Worm (Caenorhabditis elegans) whole organism, young adult: Measurements from ENCODE around the gene F15A4.10.

Source experiments
- D2030.7 ChIP-seq: fragments of 200-800 bp; sonication (Bioruptor generic); IDR thresholded peaks from 2 replicates; pipeline ENCODE4 v1.3.6; 2022; ENCODE audit warnings: missing genetic modification reagents, missing genetic modification characterization, missing compliant biosample characterization
- F10E7.11 ChIP-seq: sonication (generic microtip); optimal IDR thresholded peaks from 2 replicates; lab custom pipeline; 2017; ENCODE audit warnings: mild to moderate bottlenecking, missing genetic modification characterization, moderate library complexity, missing compliant biosample characterization
- F22D6.2 ChIP-seq: sonication (generic microtip); optimal IDR thresholded peaks from 2 replicates; lab custom pipeline; 2016; ENCODE audit warnings: mild to moderate bottlenecking, missing genetic modification characterization, missing compliant biosample characterization
- F37B4.10 ChIP-seq: fragments of 200-800 bp; sonication (Bioruptor generic); IDR thresholded peaks from 2 replicates; pipeline ENCODE4 v1.3.6; 2022; ENCODE audit warnings: missing genetic modification characterization, missing compliant biosample characterization
- F49E8.2 ChIP-seq: sonication (generic microtip); optimal IDR thresholded peaks from 3 replicates; lab custom pipeline; 2017; ENCODE audit warnings: missing genetic modification characterization, mild to moderate bottlenecking, missing compliant biosample characterization, antibody characterized with exemption, moderate library complexity; ENCODE audit not compliant: insufficient read depth
- F52B5.7 ChIP-seq: sonication (generic microtip); optimal IDR thresholded peaks from 2 replicates; lab custom pipeline; 2016; ENCODE audit warnings: mild to moderate bottlenecking, missing genetic modification characterization, missing compliant biosample characterization
- K11D2.4 ChIP-seq: fragments of 200-800 bp; sonication (Bioruptor generic); IDR thresholded peaks from 2 replicates; pipeline ENCODE4 v1.3.6; 2022; ENCODE audit warnings: missing genetic modification reagents, missing genetic modification characterization, missing compliant biosample characterization
- K12H6.12 ChIP-seq: fragments of 200-800 bp; sonication (Bioruptor generic); optimal IDR thresholded peaks from 2 replicates; lab custom pipeline; 2018; ENCODE audit warnings: mild to moderate bottlenecking, missing genetic modification characterization, missing compliant biosample characterization
- T07F8.4 ChIP-seq: sonication (generic microtip); optimal IDR thresholded peaks from 2 replicates; lab custom pipeline; 2016; ENCODE audit warnings: mild to moderate bottlenecking, missing genetic modification characterization, moderate library complexity, missing compliant biosample characterization
- Y53F4B.3 ChIP-seq: fragments of 200-800 bp; sonication (Bioruptor generic); IDR thresholded peaks from 2 replicates; pipeline ENCODE4 v1.3.6; 2022; ENCODE audit warnings: missing genetic modification reagents, missing genetic modification characterization, missing compliant biosample characterization
- akir-1 ChIP-seq: fragments of 200-800 bp; sonication (Bioruptor generic); optimal IDR thresholded peaks from 2 replicates; lab custom pipeline; 2018; ENCODE audit warnings: mild to moderate bottlenecking, missing genetic modification characterization, moderate library complexity, missing compliant biosample characterization
- cebp-2 ChIP-seq: fragments of 200-800 bp; sonication (Bioruptor generic); IDR thresholded peaks from 2 replicates; pipeline ENCODE4 v1.3.6; 2022; ENCODE audit warnings: missing genetic modification characterization, missing compliant biosample characterization
- ceh-58 ChIP-seq: fragments of 200-800 bp; sonication (Bioruptor generic); IDR thresholded peaks from 2 replicates; pipeline ENCODE4 v1.3.6; 2022; ENCODE audit warnings: missing genetic modification characterization, missing compliant biosample characterization
- ceh-79 ChIP-seq: sonication (generic microtip); optimal IDR thresholded peaks from 2 replicates; lab custom pipeline; 2017; ENCODE audit warnings: mild to moderate bottlenecking, missing genetic modification characterization, missing compliant biosample characterization
- dpff-1 ChIP-seq: sonication (generic microtip); optimal IDR thresholded peaks from 2 replicates; lab custom pipeline; 2017; ENCODE audit warnings: mild to moderate bottlenecking, missing genetic modification characterization, missing compliant biosample characterization
- dpl-1 ChIP-seq: fragments of 150-350 bp; optimal IDR thresholded peaks from 2 replicates; lab custom pipeline; 2014; ENCODE audit warnings: missing biosample characterization, missing genetic modification reagents, missing genetic modification characterization
- ekl-4 ChIP-seq: fragments of 200-800 bp; sonication (Bioruptor generic); IDR thresholded peaks from 2 replicates; pipeline ENCODE4 v1.3.6; 2022; ENCODE audit warnings: missing genetic modification reagents, missing genetic modification characterization, missing compliant biosample characterization
- fkh-3 ChIP-seq: sonication (generic microtip); optimal IDR thresholded peaks from 2 replicates; lab custom pipeline; 2016; ENCODE audit warnings: mild to moderate bottlenecking, missing genetic modification characterization, missing compliant biosample characterization
- hlh-12 ChIP-seq: sonication (generic microtip); optimal IDR thresholded peaks from 2 replicates; lab custom pipeline; 2016; ENCODE audit warnings: missing genetic modification characterization, missing compliant biosample characterization
- hrde-1 ChIP-seq: sonication (generic microtip); optimal IDR thresholded peaks from 2 replicates; lab custom pipeline; 2016; ENCODE audit warnings: missing genetic modification characterization, mild to moderate bottlenecking, missing compliant biosample characterization, moderate library complexity, missing genotype, missing genetic modification reagents, borderline replicate concordance
- lag-1 ChIP-seq: fragments of 200-800 bp; sonication (Bioruptor generic); IDR thresholded peaks from 2 replicates; pipeline ENCODE4 v1.3.6; 2022; ENCODE audit warnings: missing genetic modification reagents, missing genetic modification characterization, missing compliant biosample characterization
- let-526 ChIP-seq: fragments of 200-800 bp; sonication (Bioruptor generic); IDR thresholded peaks from 2 replicates; pipeline ENCODE4 v1.3.6; 2022; ENCODE audit warnings: missing genetic modification reagents, missing genetic modification characterization, missing compliant biosample characterization
- let-607 ChIP-seq, 2 experiments: fragments of 200-800 bp in 1 of 2; sonication (Bioruptor generic) in 1 of 2; sonication (generic microtip) in 1 of 2; optimal IDR thresholded peaks; 2 replicates each; lab custom pipeline; 2016 to 2018; ENCODE audit warnings: mild to moderate bottlenecking in 2 of 2, missing compliant biosample characterization in 2 of 2, missing genetic modification characterization in 2 of 2, moderate library complexity in 2 of 2, missing genotype in 1 of 2
- lir-1 ChIP-seq: fragments of 200-800 bp; sonication (Bioruptor generic); conservative IDR thresholded peaks from 2 replicates; pipeline ENCODE4 v1.3.6; 2022; ENCODE audit warnings: missing genetic modification reagents, missing genetic modification characterization, missing compliant biosample characterization
- lsl-1 ChIP-seq: fragments of 200-800 bp; sonication (Bioruptor generic); optimal IDR thresholded peaks from 2 replicates; lab custom pipeline; 2018; ENCODE audit warnings: mild to moderate bottlenecking, missing genetic modification characterization, moderate library complexity, missing compliant biosample characterization
- madf-3 ChIP-seq: fragments of 200-800 bp; sonication (Bioruptor generic); IDR thresholded peaks from 2 replicates; pipeline ENCODE4 v1.3.6; 2022; ENCODE audit warnings: missing genetic modification reagents, missing genetic modification characterization, missing compliant biosample characterization
- madf-8 ChIP-seq: fragments of 200-800 bp; sonication (Bioruptor generic); conservative IDR thresholded peaks from 2 replicates; pipeline ENCODE4 v1.3.6; 2022; ENCODE audit warnings: missing genetic modification reagents, missing genetic modification characterization, missing compliant biosample characterization
- mcd-1 ChIP-seq: fragments of 200-800 bp; sonication (Bioruptor generic); IDR thresholded peaks from 2 replicates; pipeline ENCODE4 v1.3.6; 2022; ENCODE audit warnings: missing genetic modification reagents, missing genetic modification characterization, missing compliant biosample characterization
- mel-28 ChIP-seq: sonication (generic microtip); optimal IDR thresholded peaks from 2 replicates; lab custom pipeline; 2016; ENCODE audit warnings: borderline replicate concordance, mild to moderate bottlenecking, missing genetic modification characterization, missing compliant biosample characterization
- mes-4 ChIP-seq: sonication (generic microtip); optimal IDR thresholded peaks from 2 replicates; lab custom pipeline; 2016; ENCODE audit warnings: missing genotype, missing genetic modification characterization, missing compliant biosample characterization
- mxl-1 ChIP-seq: sonication (generic microtip); optimal IDR thresholded peaks from 2 replicates; lab custom pipeline; 2016; ENCODE audit warnings: missing genetic modification characterization, missing compliant biosample characterization
- nfya-2 ChIP-seq: fragments of 200-800 bp; sonication (Bioruptor generic); IDR thresholded peaks from 2 replicates; pipeline ENCODE4 v1.3.6; 2022; ENCODE audit warnings: missing genetic modification reagents, missing genetic modification characterization, missing compliant biosample characterization
- nhr-80 ChIP-seq: sonication (generic microtip); optimal IDR thresholded peaks from 2 replicates; lab custom pipeline; 2016; ENCODE audit warnings: missing genetic modification characterization, missing compliant biosample characterization
- rec-8 ChIP-seq, 2 experiments: sonication (generic microtip); optimal IDR thresholded peaks; 2 replicates each; lab custom pipeline; 2016; ENCODE audit warnings: mild to moderate bottlenecking in 2 of 2, missing genetic modification characterization in 2 of 2, missing genetic modification reagents in 2 of 2, missing genotype in 2 of 2, missing biosample characterization in 1 of 2, missing compliant biosample characterization in 1 of 2, moderate library complexity in 1 of 2
- repo-1 ChIP-seq: sonication (generic microtip); optimal IDR thresholded peaks from 2 replicates; lab custom pipeline; 2017; ENCODE audit warnings: mild to moderate bottlenecking, missing genetic modification characterization, missing compliant biosample characterization
- sdz-38 ChIP-seq: sonication (generic microtip); optimal IDR thresholded peaks from 2 replicates; lab custom pipeline; 2016; ENCODE audit warnings: missing genotype, missing genetic modification characterization, missing compliant biosample characterization
- snpc-1.1 ChIP-seq: sonication (generic microtip); optimal IDR thresholded peaks from 2 replicates; lab custom pipeline; 2017; ENCODE audit warnings: missing genetic modification characterization, mild to moderate bottlenecking, missing compliant biosample characterization, antibody characterized with exemption, moderate library complexity, missing genotype, missing genetic modification reagents; ENCODE audit not compliant: insufficient read depth
- snpc-1.3 ChIP-seq: sonication (generic microtip); optimal IDR thresholded peaks from 2 replicates; lab custom pipeline; 2017; ENCODE audit warnings: missing genetic modification characterization, mild to moderate bottlenecking, missing compliant biosample characterization, antibody characterized with exemption, moderate library complexity, missing genotype, missing genetic modification reagents; ENCODE audit not compliant: insufficient read depth
- somi-1 ChIP-seq: fragments of 200-800 bp; sonication (Bioruptor generic); optimal IDR thresholded peaks from 2 replicates; lab custom pipeline; 2018; ENCODE audit warnings: mild to moderate bottlenecking, missing genetic modification characterization, missing compliant biosample characterization
- sptf-2 ChIP-seq: fragments of 200-800 bp; sonication (Bioruptor generic); optimal IDR thresholded peaks from 2 replicates; lab custom pipeline; 2018; ENCODE audit warnings: mild to moderate bottlenecking, missing genetic modification characterization, missing compliant biosample characterization
- tbp1 ChIP-seq: fragments of 200-800 bp; sonication (Bioruptor generic); optimal IDR thresholded peaks from 2 replicates; lab custom pipeline; 2018; ENCODE audit warnings: mild to moderate bottlenecking, missing genetic modification characterization, missing compliant biosample characterization
- unc-130 ChIP-seq: sonication (generic microtip); optimal IDR thresholded peaks from 2 replicates; lab custom pipeline; 2016; ENCODE audit warnings: missing genetic modification reagents, missing genetic modification characterization, missing compliant biosample characterization
- xnd-1 ChIP-seq: sonication (generic microtip); optimal IDR thresholded peaks from 2 replicates; lab custom pipeline; 2016; ENCODE audit warnings: missing genotype, missing genetic modification reagents, missing genetic modification characterization, missing compliant biosample characterization
- zfh-2 ChIP-seq: fragments of 200-800 bp; sonication (Bioruptor generic); conservative IDR thresholded peaks from 2 replicates; pipeline ENCODE4 v1.3.6; 2022; ENCODE audit warnings: missing genetic modification reagents, missing genetic modification characterization, missing compliant biosample characterization
- ztf-18 ChIP-seq: sonication (generic microtip); optimal IDR thresholded peaks from 2 replicates; lab custom pipeline; 2016; ENCODE audit warnings: missing genotype, mild to moderate bottlenecking, missing genetic modification characterization, missing compliant biosample characterization
- ztf-25 ChIP-seq: fragments of 200-800 bp; sonication (Bioruptor generic); IDR thresholded peaks from 2 replicates; pipeline ENCODE4 v1.3.6; 2022; ENCODE audit warnings: missing genetic modification reagents, missing genetic modification characterization, missing compliant biosample characterization

F15A4.10 gene

DNA sequence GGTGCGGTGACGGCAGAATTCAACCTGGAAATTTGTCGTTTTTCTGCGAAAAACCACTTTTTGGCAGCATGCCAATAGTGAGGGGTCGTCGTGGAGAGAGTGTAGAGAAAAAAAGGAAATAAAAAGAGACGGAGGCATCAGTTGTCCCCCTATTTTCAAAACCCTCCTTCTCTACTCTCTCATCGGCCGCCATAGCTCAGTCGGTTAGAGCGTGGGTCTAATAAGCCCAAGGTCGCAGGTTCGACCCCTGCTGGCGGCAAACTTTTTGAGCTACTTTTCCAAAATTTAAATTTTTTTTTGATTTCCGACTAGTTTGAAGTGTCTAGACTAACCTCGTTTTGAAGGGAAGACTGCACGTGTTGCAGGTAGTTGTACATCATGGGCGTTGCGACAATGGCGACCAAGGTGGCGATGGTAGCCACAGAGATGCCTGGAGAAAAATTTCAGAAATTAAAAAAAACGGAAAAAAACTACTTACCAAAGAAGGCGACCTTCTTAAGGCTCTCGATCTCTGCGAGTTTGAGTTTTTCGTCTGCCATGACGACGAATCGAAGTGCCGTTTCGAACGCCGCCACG is 9.7 kb upstream of the F15A4.10 start, which contains the start of gene col-85 (continued):
- peak; percentile 90 for TF ChIP-seq snpc-1.1 (tag; lab: Kevin White, UChicago)
- TF ChIP-seq nfya-2 (GFP tag; lab: Robert Waterston, UW), result 0 out of 2 replicates have a peak, but pooled peaks have one; percentile 41
- TF ChIP-seq lsl-1 (GFP tag; lab: Kevin White, UChicago), result peak; percentile 53
- peak; percentile 86 for TF ChIP-seq mcd-1 (GFP tag; lab: Robert Waterston, UW)
- TF ChIP-seq let-607 (tag; optimal IDR thresholded peaks at IDR 0.05; lab: Kevin White, UChicago), result peak; percentile 3 to 56
- TF ChIP-seq sptf-2 (GFP tag; lab: Kevin White, UChicago), result peak; percentile 42
- TF ChIP-seq zfh-2 (GFP tag; lab: Robert Waterston, UW), result peak; percentile 17
- no peak for TF ChIP-seq xnd-1 (tag; lab: Kevin White, UChicago)
- TF ChIP-seq F10E7.11 (tag; lab: Kevin White, UChicago), result peak; percentile 78
- peak; percentile 93 for TF ChIP-seq ztf-25 (GFP tag; lab: Robert Waterston, UW)
- TF ChIP-seq dpff-1 (tag; lab: Kevin White, UChicago), result no peak
- peak; percentile 72 for TF ChIP-seq ekl-4
- TF ChIP-seq mes-4 (tag; lab: Kevin White, UChicago), result peak; percentile 45
- peak; percentile 50 for TF ChIP-seq repo-1 (tag; lab: Kevin White, UChicago)
- peak; percentile 77; the same call in 1 of the 2 replicates for TF ChIP-seq madf-3
- TF ChIP-seq F52B5.7 (tag; lab: Kevin White, UChicago), result peak; percentile 63
- TF ChIP-seq tbp1 (GFP tag; lab: Kevin White, UChicago), result peak; percentile 95
- TF ChIP-seq K12H6.12 (tag; lab: Kevin White, UChicago), result peak; percentile 23
- peak; percentile 77; the same call in 1 of the 2 replicates for TF ChIP-seq cebp-2
- peak; percentile 87 for TF ChIP-seq fkh-3
- peak; percentile 3 for TF ChIP-seq mel-28 (tag; lab: Kevin White, UChicago)
- TF ChIP-seq F37B4.10, result 0 out of 2 replicates have a peak, but pooled peaks have one; percentile 86
- TF ChIP-seq let-526 (GFP tag; lab: Robert Waterston, UW), result 0 out of 2 replicates have a peak, but pooled peaks have one; percentile 35
- TF ChIP-seq hlh-12 (tag; lab: Kevin White, UChicago), result peak; percentile 65
- no peak for TF ChIP-seq lag-1 (GFP tag; lab: Robert Waterston, UW)
- peak; percentile 93 for TF ChIP-seq ceh-58 (GFP tag; lab: Robert Waterston, UW)
- peak; percentile 4 for TF ChIP-seq F22D6.2
- TF ChIP-seq nhr-80 (tag; lab: Kevin White, UChicago), result peak; percentile 39
- TF ChIP-seq F49E8.2 (tag; lab: Kevin White, UChicago), result peak; percentile 68
- peak; percentile 74 for TF ChIP-seq hrde-1
- TF ChIP-seq T07F8.4 (tag; lab: Kevin White, UChicago), result peak; percentile 85
- no peak for TF ChIP-seq sdz-38
- no peak for TF ChIP-seq akir-1
- peak; percentile 76 to 91 for TF ChIP-seq rec-8 (tag; optimal IDR thresholded peaks at IDR 0.05; lab: Kevin White, UChicago)
- peak; percentile 87 for TF ChIP-seq snpc-1.3
- peak; percentile 88 for TF ChIP-seq mxl-1 (tag; lab: Kevin White, UChicago)
- TF ChIP-seq ztf-18, result peak; percentile 81
- TF ChIP-seq ceh-79 (tag; lab: Kevin White, UChicago), result peak; percentile 23
- peak; percentile 24 for TF ChIP-seq dpl-1 (GFP tag; lab: Kevin White, UChicago)
- no peak; the same call in 1 of the 2 replicates for TF ChIP-seq Y53F4B.3 (GFP tag; lab: Robert Waterston, UW)
- peak; percentile 62 for TF ChIP-seq unc-130 (GFP tag; lab: Kevin White, UChicago)
- TF ChIP-seq lir-1 (GFP tag; lab: Robert Waterston, UW), result peak; percentile 58
- peak; percentile 79 for TF ChIP-seq somi-1 (GFP tag; lab: Kevin White, UChicago)
- peak; percentile 83 for TF ChIP-seq D2030.7 (GFP tag; lab: Robert Waterston, UW)
- TF ChIP-seq K11D2.4 (GFP tag; lab: Robert Waterston, UW), result peak; percentile 70
- no peak; the same call in 1 of the 2 replicates for TF ChIP-seq madf-8 (GFP tag; lab: Robert Waterston, UW)
